Fruit fly (Drosophila melanogaster) whole organism, embryonic: Measurements from ENCODE around the gene GstD5.
A peak's percentile ranks its signal among the peaks of the same experiment; 100 is the strongest.

Source experiments
- Aef1 ChIP-seq: fragments of 200-800 bp; sonication (Bioruptor generic); IDR thresholded peaks from 3 replicates; pipeline ENCODE4 v1.3.6; 2022; ENCODE audit warnings: missing biosample characterization, missing genetic modification characterization
- BtbVII ChIP-seq: fragments of 200-800 bp; sonication (Bioruptor generic); optimal IDR thresholded peaks from 3 replicates; lab custom pipeline; 2017; ENCODE audit warnings: missing biosample characterization, mild to moderate bottlenecking, missing genetic modification characterization
- CG11695 ChIP-seq: fragments of 200-800 bp; sonication (Bioruptor generic); IDR thresholded peaks from 3 replicates; pipeline ENCODE4 v1.3.6; 2022; ENCODE audit warnings: missing biosample characterization, missing genetic modification characterization
- CG12219 ChIP-seq: fragments of 200-800 bp; sonication (Bioruptor generic); optimal IDR thresholded peaks from 3 replicates; lab custom pipeline; 2018; ENCODE audit warnings: missing biosample characterization, mild to moderate bottlenecking, missing genetic modification characterization
- CG1233 ChIP-seq: fragments of 200-800 bp; sonication (Bioruptor generic); optimal IDR thresholded peaks from 4 replicates; lab custom pipeline; 2018; ENCODE audit warnings: missing biosample characterization, mild to moderate bottlenecking, missing genetic modification characterization
- CG14014 ChIP-seq: fragments of 200-800 bp; sonication (Bioruptor generic); IDR thresholded peaks from 2 replicates; pipeline ENCODE4 v1.3.6; 2022; ENCODE audit warnings: missing biosample characterization, missing genetic modification characterization
- CG14050 ChIP-seq: fragments of 200-800 bp; sonication (Bioruptor generic); IDR thresholded peaks from 3 replicates; pipeline ENCODE4 v1.3.6; 2022; ENCODE audit warnings: missing biosample characterization, missing genetic modification characterization
- CG15011 ChIP-seq: fragments of 200-800 bp; sonication (Bioruptor generic); optimal IDR thresholded peaks from 3 replicates; lab custom pipeline; 2018; ENCODE audit warnings: missing biosample characterization, mild to moderate bottlenecking, missing genetic modification characterization
- CG15514 ChIP-seq: fragments of 200-800 bp; sonication (Bioruptor generic); optimal IDR thresholded peaks from 3 replicates; lab custom pipeline; 2017; ENCODE audit warnings: missing biosample characterization, missing genetic modification characterization, mild to moderate bottlenecking, moderate library complexity, missing genetic modification reagents
- CG15601 ChIP-seq: fragments of 200-800 bp; sonication (Bioruptor generic); optimal IDR thresholded peaks from 3 replicates; lab custom pipeline; 2019; ENCODE audit warnings: missing biosample characterization, mild to moderate bottlenecking, missing genetic modification characterization, moderate library complexity
- CG16779 ChIP-seq: fragments of 200-800 bp; sonication (Bioruptor generic); IDR thresholded peaks from 2 replicates; pipeline ENCODE4 v1.3.6; 2022; ENCODE audit warnings: missing biosample characterization, missing genetic modification characterization
- CG18011 ChIP-seq: fragments of 200-800 bp; sonication (Bioruptor generic); optimal IDR thresholded peaks from 2 replicates; lab custom pipeline; 2017; ENCODE audit warnings: missing biosample characterization, missing genetic modification characterization, mild to moderate bottlenecking, moderate library complexity, missing genotype
- CG2116 ChIP-seq: fragments of 200-800 bp; sonication (Bioruptor generic); optimal IDR thresholded peaks from 3 replicates; lab custom pipeline; 2018; ENCODE audit warnings: missing biosample characterization, mild to moderate bottlenecking, missing genetic modification characterization
- CG2202 ChIP-seq: fragments of 200-800 bp; sonication (Bioruptor generic); optimal IDR thresholded peaks from 2 replicates; lab custom pipeline; 2018; ENCODE audit warnings: missing biosample characterization, mild to moderate bottlenecking, missing genetic modification characterization
- CG2678 ChIP-seq: fragments of 200-800 bp; sonication (Bioruptor generic); optimal IDR thresholded peaks from 3 replicates; lab custom pipeline; 2019; ENCODE audit warnings: missing biosample characterization, mild to moderate bottlenecking, missing genetic modification characterization, moderate library complexity
- CG30020 ChIP-seq: fragments of 200-800 bp; optimal IDR thresholded peaks from 2 replicates; lab custom pipeline; 2019; ENCODE audit warnings: missing biosample characterization, mild to moderate bottlenecking, missing genetic modification characterization, moderate library complexity
- CG30431 ChIP-seq: fragments of 200-800 bp; sonication (Bioruptor generic); optimal IDR thresholded peaks from 2 replicates; lab custom pipeline; 2017; ENCODE audit warnings: missing biosample characterization, missing genetic modification characterization
- CG33213 ChIP-seq: fragments of 200-800 bp; sonication (Bioruptor generic); optimal IDR thresholded peaks from 3 replicates; lab custom pipeline; 2016; ENCODE audit warnings: missing biosample characterization, missing genetic modification characterization
- CG4360 ChIP-seq: fragments of 200-800 bp; sonication (Bioruptor generic); IDR thresholded peaks from 2 replicates; pipeline ENCODE4 v1.3.6; 2022; ENCODE audit warnings: missing biosample characterization, missing genetic modification characterization
- CG6683 ChIP-seq: fragments of 200-800 bp; sonication (Bioruptor generic); optimal IDR thresholded peaks from 2 replicates; lab custom pipeline; 2017; ENCODE audit warnings: missing biosample characterization, mild to moderate bottlenecking, missing genetic modification characterization, missing genetic modification reagents
- CG7987 ChIP-seq: fragments of 200-800 bp; sonication (Bioruptor generic); optimal IDR thresholded peaks from 2 replicates; lab custom pipeline; 2018; ENCODE audit warnings: missing biosample characterization, mild to moderate bottlenecking, missing genetic modification characterization, moderate library complexity
- CG8765 ChIP-seq: fragments of 200-800 bp; sonication (Bioruptor generic); IDR thresholded peaks from 2 replicates; pipeline ENCODE4 v1.3.6; 2022; ENCODE audit warnings: missing biosample characterization, missing genetic modification characterization
- CG8944 ChIP-seq: fragments of 200-800 bp; sonication (Bioruptor generic); optimal IDR thresholded peaks from 3 replicates; lab custom pipeline; 2016; ENCODE audit warnings: missing biosample characterization, missing genetic modification characterization
- CoRest ChIP-seq: fragments of 200-800 bp; sonication (Bioruptor generic); optimal IDR thresholded peaks from 3 replicates; lab custom pipeline; 2018; ENCODE audit warnings: missing biosample characterization, mild to moderate bottlenecking, missing genetic modification characterization, moderate library complexity
- D19B ChIP-seq: fragments of 200-800 bp; sonication (Bioruptor generic); optimal IDR thresholded peaks from 2 replicates; lab custom pipeline; 2017; ENCODE audit warnings: missing biosample characterization, mild to moderate bottlenecking, missing genetic modification characterization
- Dref ChIP-seq: fragments of 200-800 bp; sonication (Bioruptor generic); IDR thresholded peaks from 2 replicates; pipeline ENCODE4 v1.3.6; 2022; ENCODE audit warnings: missing biosample characterization, missing genetic modification characterization
- HHEX ChIP-seq: fragments of 200-800 bp; sonication (Bioruptor generic); optimal IDR thresholded peaks from 3 replicates; lab custom pipeline; 2017; ENCODE audit warnings: missing biosample characterization, mild to moderate bottlenecking, missing genetic modification characterization, missing genetic modification reagents
- HLH54F ChIP-seq: fragments of 200-800 bp; sonication (Bioruptor generic); optimal IDR thresholded peaks from 3 replicates; lab custom pipeline; 2016; ENCODE audit warnings: missing biosample characterization, missing genetic modification characterization
- Hmr ChIP-seq: fragments of 200-800 bp; sonication (Bioruptor generic); optimal IDR thresholded peaks from 3 replicates; lab custom pipeline; 2017; ENCODE audit warnings: mild to moderate bottlenecking, missing biosample characterization, missing genetic modification reagents, missing genetic modification characterization
- Hr3 ChIP-seq: fragments of 200-800 bp; sonication (Bioruptor generic); optimal IDR thresholded peaks from 3 replicates; lab custom pipeline; 2016; ENCODE audit warnings: missing biosample characterization, missing genetic modification characterization
- MBD-R2 ChIP-seq: fragments of 200-800 bp; sonication (Bioruptor generic); IDR thresholded peaks from 2 replicates; pipeline ENCODE4 v1.3.6; 2022; ENCODE audit warnings: missing biosample characterization, missing genetic modification characterization
- Nf-YB ChIP-seq: fragments of 200-800 bp; sonication (Bioruptor generic); optimal IDR thresholded peaks from 3 replicates; lab custom pipeline; 2019; ENCODE audit warnings: missing biosample characterization, mild to moderate bottlenecking, missing genetic modification characterization, moderate library complexity
- NfI ChIP-seq: fragments of 200-800 bp; sonication (Bioruptor generic); optimal IDR thresholded peaks from 3 replicates; lab custom pipeline; 2018; ENCODE audit warnings: missing biosample characterization, mild to moderate bottlenecking, missing genetic modification characterization, moderate library complexity
- Tbp ChIP-seq: fragments of >200 bp; optimal IDR thresholded peaks from 2 replicates; lab custom pipeline; 2018; ENCODE audit warnings: missing biosample characterization, missing genetic modification characterization
- ab ChIP-seq: fragments of 200-800 bp; sonication (Bioruptor generic); optimal IDR thresholded peaks from 2 replicates; lab custom pipeline; 2016; ENCODE audit warnings: missing biosample characterization, missing genetic modification characterization
- abd-A ChIP-seq: fragments of 200-800 bp; sonication (Bioruptor generic); optimal IDR thresholded peaks from 3 replicates; lab custom pipeline; 2019; ENCODE audit warnings: missing biosample characterization, mild to moderate bottlenecking, missing genetic modification characterization, moderate library complexity
- ase ChIP-seq: fragments of 200-800 bp; sonication (Bioruptor generic); IDR thresholded peaks from 3 replicates; pipeline ENCODE4 v1.3.6; 2022; ENCODE audit warnings: missing biosample characterization, missing genetic modification characterization
- ash1 ChIP-seq: fragments of 200-800 bp; sonication (Bioruptor generic); optimal IDR thresholded peaks from 2 replicates; lab custom pipeline; 2018; ENCODE audit warnings: missing biosample characterization, mild to moderate bottlenecking, missing genetic modification characterization
- bbx ChIP-seq: fragments of 200-800 bp; sonication (Bioruptor generic); IDR thresholded peaks from 2 replicates; pipeline ENCODE4 v1.3.6; 2022; ENCODE audit warnings: missing biosample characterization, missing genetic modification characterization; ENCODE audit not compliant: partially characterized antibody
- bsh ChIP-seq, 2 experiments: fragments of 200-800 bp; sonication (Bioruptor generic); optimal IDR thresholded peaks; 2 replicates each; lab custom pipeline; 2017 to 2018; ENCODE audit warnings: mild to moderate bottlenecking in 2 of 2, missing biosample characterization in 2 of 2, missing genetic modification characterization in 2 of 2, moderate library complexity in 1 of 2
- crc ChIP-seq: fragments of 200-800 bp; sonication (Bioruptor generic); optimal IDR thresholded peaks from 2 replicates; lab custom pipeline; 2016; ENCODE audit warnings: missing biosample characterization, missing genetic modification characterization
- emc ChIP-seq: fragments of 200-800 bp; sonication (Bioruptor generic); optimal IDR thresholded peaks from 2 replicates; lab custom pipeline; 2016; ENCODE audit warnings: missing biosample characterization, missing genetic modification characterization
- en ChIP-seq: fragments of 200-800 bp; sonication (Bioruptor generic); optimal IDR thresholded peaks from 2 replicates; lab custom pipeline; 2016; ENCODE audit warnings: missing biosample characterization, missing genetic modification characterization
- grau ChIP-seq: fragments of 200-800 bp; optimal IDR thresholded peaks from 3 replicates; lab custom pipeline; 2019; ENCODE audit warnings: missing biosample characterization, mild to moderate bottlenecking, missing genetic modification characterization, moderate library complexity
- knrl ChIP-seq: fragments of 200-800 bp; sonication (Bioruptor generic); IDR thresholded peaks from 3 replicates; pipeline ENCODE4 v1.3.6; 2022; ENCODE audit warnings: missing biosample characterization, missing genetic modification characterization; ENCODE audit not compliant: partially characterized antibody
- pum ChIP-seq: fragments of 200-800 bp; sonication (Bioruptor generic); optimal IDR thresholded peaks from 2 replicates; lab custom pipeline; 2016; ENCODE audit warnings: missing biosample characterization, missing genetic modification characterization
- row ChIP-seq: fragments of 200-800 bp; sonication (Bioruptor generic); IDR thresholded peaks from 3 replicates; pipeline ENCODE4 v1.3.6; 2022; ENCODE audit warnings: missing biosample characterization, missing genetic modification characterization
- sc ChIP-seq, 3 experiments: fragments of >200 bp in 2 of 3; fragments of 200-800 bp in 1 of 3; sonication (Bioruptor generic) in 1 of 3; optimal IDR thresholded peaks; 2 replicates in 2 of 3; 3 replicates in 1 of 3; lab custom pipeline; 2017; ENCODE audit warnings: mild to moderate bottlenecking in 1 of 3, missing biosample characterization in 1 of 3, missing genetic modification characterization in 1 of 3, missing genetic modification reagents in 1 of 3
- slou ChIP-seq: fragments of 200-800 bp; sonication (Bioruptor generic); optimal IDR thresholded peaks from 3 replicates; lab custom pipeline; 2016; ENCODE audit warnings: missing biosample characterization, missing genetic modification characterization
- zen2 ChIP-seq: fragments of 200-800 bp; sonication (Bioruptor generic); IDR thresholded peaks from 3 replicates; pipeline ENCODE4 v1.3.6; 2022; ENCODE audit warnings: missing biosample characterization, missing genetic modification characterization; ENCODE audit not compliant: partially characterized antibody

The GstD5 gene

dm6 chr3R:12350497-12350896 is 25.0 kb upstream of the GstD5 start, which contains the start of gene CG10038 (continued):
- TF ChIP-seq CG30020 (tag; lab: Kevin White, UChicago) = peak; percentile 38
- no peak for TF ChIP-seq CG2202
- peak; percentile 11 for TF ChIP-seq CG18011 (GFP tag; lab: Kevin White, UChicago)
- TF ChIP-seq CG15514 (GFP tag; lab: Kevin White, UChicago) = peak; percentile 79
- TF ChIP-seq CG4360 (GFP tag; lab: Robert Waterston, UW) = 0 out of 2 replicates have a peak, but pooled peaks have one; percentile 26
- no peak for TF ChIP-seq CG15011 (GFP tag; lab: Kevin White, UChicago)
- TF ChIP-seq CG15601 = peak; percentile 41
- no peak for TF ChIP-seq D19B (GFP tag; lab: Kevin White, UChicago)
- peak; percentile 86 for TF ChIP-seq row (GFP tag; lab: Robert Waterston, UW)
- no peak for TF ChIP-seq CG16779
- no peak for TF ChIP-seq en (GFP tag; lab: Kevin White, UChicago)
- TF ChIP-seq grau (tag; lab: Kevin White, UChicago) = peak; percentile 54
- peak; percentile 54 for TF ChIP-seq Hmr (GFP tag; lab: Kevin White, UChicago)
- no peak for TF ChIP-seq CG14014
- no peak for TF ChIP-seq slou
- no peak for TF ChIP-seq sc (optimal IDR thresholded peaks at IDR 0.05; lab: Kevin White, UChicago)
- TF ChIP-seq sc (GFP tag; optimal IDR thresholded peaks at IDR 0.05; lab: Kevin White, UChicago) = no peak
- no peak for TF ChIP-seq Tbp (GFP tag; lab: Kevin White, UChicago)
- peak; percentile 48 for TF ChIP-seq NfI (GFP tag; lab: Kevin White, UChicago)
- TF ChIP-seq Aef1 (GFP tag; lab: Robert Waterston, UW) = peak; percentile 31; the same call in 1 of the 3 replicates
- no peak for TF ChIP-seq CG1233 (GFP tag; lab: Kevin White, UChicago)
- no peak for TF ChIP-seq CG2678 (tag; lab: Kevin White, UChicago)
- peak; percentile 2 for TF ChIP-seq Nf-YB (GFP tag; lab: Kevin White, UChicago)
- TF ChIP-seq crc (GFP tag; lab: Kevin White, UChicago) = no peak
- TF ChIP-seq abd-A = no peak
- TF ChIP-seq HHEX (GFP tag; lab: Kevin White, UChicago) = no peak
- TF ChIP-seq knrl (GFP tag; lab: Robert Waterston, UW) = peak; percentile 96
- peak; percentile 96 for TF ChIP-seq CG2116
- no peak for TF ChIP-seq BtbVII (GFP tag; lab: Kevin White, UChicago)
- peak; percentile 95 for TF ChIP-seq bbx (GFP tag; lab: Robert Waterston, UW)
- TF ChIP-seq ab (GFP tag; lab: Kevin White, UChicago) = no peak
- no peak for TF ChIP-seq HLH54F (GFP tag; lab: Kevin White, UChicago)
- peak; percentile 100 for TF ChIP-seq MBD-R2 (GFP tag; lab: Robert Waterston, UW)
- peak; percentile 78 for TF ChIP-seq CoRest
- peak; percentile 88 for TF ChIP-seq Dref
- TF ChIP-seq zen2 (GFP tag; lab: Robert Waterston, UW) = peak; percentile 79; the same call in 2 of the 3 replicates
- TF ChIP-seq CG14050 (GFP tag; lab: Robert Waterston, UW) = no peak
- no peak for TF ChIP-seq CG11695 (GFP tag; lab: Robert Waterston, UW)
- no peak for TF ChIP-seq CG30431
- no peak for TF ChIP-seq pum (GFP tag; lab: Kevin White, UChicago)
- no peak for TF ChIP-seq CG7987 (GFP tag; lab: Kevin White, UChicago)
- no peak for TF ChIP-seq emc (GFP tag; lab: Kevin White, UChicago)
- peak; percentile 36 for TF ChIP-seq Hr3
- TF ChIP-seq CG8944 (GFP tag; lab: Kevin White, UChicago) = no peak
- peak in 1 of 2 experiments; percentile 31 for TF ChIP-seq bsh (GFP tag; optimal IDR thresholded peaks at IDR 0.05; lab: Kevin White, UChicago)
- no peak for TF ChIP-seq ase (GFP tag; lab: Robert Waterston, UW)
- no peak for TF ChIP-seq CG6683
- TF ChIP-seq CG12219 (GFP tag; lab: Kevin White, UChicago) = no peak
- no peak; the same call in 1 of the 2 replicates for TF ChIP-seq CG8765 (GFP tag; lab: Robert Waterston, UW)
- no peak for TF ChIP-seq ash1
- peak; percentile 67 for TF ChIP-seq CG33213 (GFP tag; lab: Kevin White, UChicago)
